Worm (Caenorhabditis elegans) whole organism, L4 larva: ENCODE results near the gene srj-9.

Source experiments
- T20F7.1 ChIP-seq: fragments of 200-800 bp; sonication (Bioruptor generic); optimal IDR thresholded peaks from 2 replicates; lab custom pipeline; 2018; ENCODE audit warnings: mild to moderate bottlenecking, missing genetic modification characterization, missing compliant biosample characterization
- aha-1 ChIP-seq: fragments of 150-350 bp; peaks from one replicate; lab custom pipeline; 2014; ENCODE audit warnings: missing biosample characterization, missing genetic modification characterization

ce11 chrV:3391005-3391404 is 40.7 kb upstream of the srj-9 start:
- TF ChIP-seq aha-1 (tag; lab: Kevin White, UChicago): peak; percentile 95
- no peak for TF ChIP-seq T20F7.1 (GFP tag; lab: Kevin White, UChicago)
